Fruit fly (Drosophila melanogaster): ENCODE data around the gene CG5265.

Gene CG5265

dm6 chr3R:17138699-17139098 lies at the start of gene CG5265:
Gene CG5265 (plus strand): TSS chr3R:17138999.
- no peak for TF ChIP-seq CrebA (GFP tag; optimal IDR thresholded peaks at IDR 0.05; ENCODE audit: borderline replicate concordance)
- no peak for TF ChIP-seq br (GFP tag; optimal IDR thresholded peaks at IDR 0.05)
- TF ChIP-seq sage (GFP tag; optimal IDR thresholded peaks at IDR 0.05), result no peak
- no peak for TF ChIP-seq GATAd (GFP tag; optimal IDR thresholded peaks at IDR 0.05)
- no peak for TF ChIP-seq Sp1 (GFP tag; optimal IDR thresholded peaks at IDR 0.05)
- TF ChIP-seq ey (GFP tag; optimal IDR thresholded peaks at IDR 0.05), result no peak
- TF ChIP-seq Dif (GFP tag; optimal IDR thresholded peaks at IDR 0.05; ENCODE audit: partially characterized antibody), result no peak
- no peak for TF ChIP-seq dl (GFP tag; optimal IDR thresholded peaks at IDR 0.05; ENCODE audit: insufficient read depth in 1 of 2, partially characterized antibody in 2 of 2)
- TF ChIP-seq jim (GFP tag; optimal IDR thresholded peaks at IDR 0.05), result no peak
- TF ChIP-seq Myc (optimal IDR thresholded peaks at IDR 0.05), result no peak
- no peak for TF ChIP-seq Jra (GFP tag; optimal IDR thresholded peaks at IDR 0.05)
- no peak for TF ChIP-seq Dfd (GFP tag; optimal IDR thresholded peaks at IDR 0.05)
- no peak for TF ChIP-seq psq (GFP tag; optimal IDR thresholded peaks at IDR 0.05)
- TF ChIP-seq Hnf4 (GFP tag; optimal IDR thresholded peaks at IDR 0.05), result no peak
- no peak for TF ChIP-seq foxo (GFP tag; optimal IDR thresholded peaks at IDR 0.05)
- no peak for TF ChIP-seq CG9705 (GFP tag; optimal IDR thresholded peaks at IDR 0.05)

dm6 chr3R:17108881-17109280 lies 29.9 kb upstream of the CG5265 start:
- peak; percentile 58 for TF ChIP-seq Myc (optimal IDR thresholded peaks at IDR 0.05)
- no peak for TF ChIP-seq Abd-B (GFP tag; optimal IDR thresholded peaks at IDR 0.05)

- TF ChIP-seq sage (GFP tag; optimal IDR thresholded peaks at IDR 0.05), result no peak
- TF ChIP-seq Dif (GFP tag; optimal IDR thresholded peaks at IDR 0.05; ENCODE audit: partially characterized antibody), result no peak
- peak; percentile 58 for TF ChIP-seq h (GFP tag; optimal IDR thresholded peaks at IDR 0.05)
- TF ChIP-seq Rel (GFP tag; optimal IDR thresholded peaks at IDR 0.05), result no peak
- peak; percentile 62 for TF ChIP-seq Rel (tag; optimal IDR thresholded peaks at IDR 0.05)
- no peak for TF ChIP-seq GATAd (GFP tag; optimal IDR thresholded peaks at IDR 0.05)
- peak; percentile 35 for TF ChIP-seq Vsx2 (GFP tag; optimal IDR thresholded peaks at IDR 0.05; ENCODE audit: partially characterized antibody)
Measured at dm6 chr3R:17110880-17111726, 27.7 kb upstream of the CG5265 start.

- no peak for TF ChIP-seq CG9705 (GFP tag; optimal IDR thresholded peaks at IDR 0.05)
- TF ChIP-seq Hnf4 (GFP tag; optimal IDR thresholded peaks at IDR 0.05), result peak; percentile 3
- TF ChIP-seq h (GFP tag; optimal IDR thresholded peaks at IDR 0.05), result peak; percentile 40
- TF ChIP-seq Hr83 (GFP tag; optimal IDR thresholded peaks at IDR 0.05; ENCODE audit: poor library complexity, severe bottlenecking), result peak; percentile 61
- no peak for TF ChIP-seq fru (GFP tag; optimal IDR thresholded peaks at IDR 0.05)
- TF ChIP-seq rgr (GFP tag; optimal IDR thresholded peaks at IDR 0.05), result no peak
- TF ChIP-seq brk (GFP tag; optimal IDR thresholded peaks at IDR 0.05), result peak; percentile 24
- TF ChIP-seq OdsH (GFP tag; optimal IDR thresholded peaks at IDR 0.05), result no peak
- no peak for TF ChIP-seq Vsx2 (GFP tag; optimal IDR thresholded peaks at IDR 0.05; ENCODE audit: partially characterized antibody)
- peak; percentile 42 for TF ChIP-seq sage (GFP tag; optimal IDR thresholded peaks at IDR 0.05)
- no peak for TF ChIP-seq woc (GFP tag; optimal IDR thresholded peaks at IDR 0.05)
Measured at dm6 chr3R:17115668-17116067, 23.1 kb upstream of the CG5265 start.

- TF ChIP-seq sv (GFP tag; optimal IDR thresholded peaks at IDR 0.05) (no peak), OdsH (GFP tag; optimal IDR thresholded peaks at IDR 0.05) (peak; percentile 28), br (GFP tag; optimal IDR thresholded peaks at IDR 0.05) (peak; percentile 68), Hr78 (GFP tag; optimal IDR thresholded peaks at IDR 0.05) (no peak), Abd-B (GFP tag; optimal IDR thresholded peaks at IDR 0.05) (no peak), Dfd (GFP tag; optimal IDR thresholded peaks at IDR 0.05) (no peak), Hnf4 (GFP tag; optimal IDR thresholded peaks at IDR 0.05) (peak; percentile 17), h (GFP tag; optimal IDR thresholded peaks at IDR 0.05) (peak; percentile 22), usp (GFP tag; optimal IDR thresholded peaks at IDR 0.05) (no peak), HLH106 (tag; optimal IDR thresholded peaks at IDR 0.05) (peak; percentile 14), Dif (GFP tag; optimal IDR thresholded peaks at IDR 0.05; ENCODE audit: partially characterized antibody) (no peak), jim (GFP tag; optimal IDR thresholded peaks at IDR 0.05) (no peak), pan (optimal IDR thresholded peaks at IDR 0.05) (no peak), Jra (GFP tag; optimal IDR thresholded peaks at IDR 0.05) (no peak), Myc (optimal IDR thresholded peaks at IDR 0.05) (no peak), rgr (GFP tag; optimal IDR thresholded peaks at IDR 0.05) (peak; percentile 26), tai (GFP tag; optimal IDR thresholded peaks at IDR 0.05) (peak; percentile 2), Rel (GFP tag; optimal IDR thresholded peaks at IDR 0.05) (no peak), Rel (tag; optimal IDR thresholded peaks at IDR 0.05) (no peak), woc (GFP tag; optimal IDR thresholded peaks at IDR 0.05) (peak; percentile 8), dmrt93B (GFP tag; optimal IDR thresholded peaks at IDR 0.05) (peak; percentile 17), Sp1 (GFP tag; optimal IDR thresholded peaks at IDR 0.05) (no peak), CrebA (GFP tag; optimal IDR thresholded peaks at IDR 0.05; ENCODE audit: borderline replicate concordance) (no peak), dsf (GFP tag; optimal IDR thresholded peaks at IDR 0.05; ENCODE audit: borderline replicate concordance) (no peak), Hr83 (GFP tag; optimal IDR thresholded peaks at IDR 0.05; ENCODE audit: poor library complexity, severe bottlenecking) (peak; percentile 47), ey (GFP tag; optimal IDR thresholded peaks at IDR 0.05) (peak; percentile 62), foxo (GFP tag; optimal IDR thresholded peaks at IDR 0.05) (peak in 1 of 2 experiments; percentile 68), fru (GFP tag; optimal IDR thresholded peaks at IDR 0.05) (peak; percentile 58)
Measured at dm6 chr3R:17116231-17116630, 22.6 kb upstream of the CG5265 start.

Data from whole organism, wandering third instar larva.